Worm (Caenorhabditis elegans) whole organism, midembryonic: Measurements from ENCODE around the gene lsm-4.

Experiments
- T22C8.4 ChIP-seq: fragments of 200-800 bp; sonication (Bioruptor generic); IDR thresholded peaks from 2 replicates; pipeline ENCODE4 v1.3.6; 2022; ENCODE audit warnings: missing genetic modification characterization, missing compliant biosample characterization
- flt-1 ChIP-seq: fragments of 200-800 bp; sonication (Bioruptor generic); IDR thresholded peaks from 2 replicates; pipeline ENCODE4 v1.3.6; 2022; ENCODE audit warnings: missing genetic modification characterization, missing compliant biosample characterization
- med-1 ChIP-seq: sonication (generic microtip); optimal IDR thresholded peaks from 2 replicates; lab custom pipeline; 2017; ENCODE audit warnings: missing genetic modification characterization, mild to moderate bottlenecking, missing compliant biosample characterization, antibody characterized with exemption, missing genetic modification reagents; ENCODE audit not compliant: insufficient read depth
- ref-1 ChIP-seq: fragments of 200-800 bp; sonication (Bioruptor generic); conservative IDR thresholded peaks from 2 replicates; pipeline ENCODE4 v1.3.6; 2022; ENCODE audit warnings: missing genetic modification reagents, missing genetic modification characterization, missing compliant biosample characterization
- tab-1 ChIP-seq: fragments of 200-800 bp; sonication (Bioruptor generic); IDR thresholded peaks from 2 replicates; pipeline ENCODE4 v1.3.6; 2022; ENCODE audit warnings: missing genetic modification characterization, missing compliant biosample characterization
- ztf-23 ChIP-seq: fragments of 200-800 bp; sonication (Bioruptor generic); IDR thresholded peaks from 2 replicates; pipeline ENCODE4 v1.3.6; 2022; ENCODE audit warnings: missing genetic modification reagents, missing genetic modification characterization, missing compliant biosample characterization

DNA sequence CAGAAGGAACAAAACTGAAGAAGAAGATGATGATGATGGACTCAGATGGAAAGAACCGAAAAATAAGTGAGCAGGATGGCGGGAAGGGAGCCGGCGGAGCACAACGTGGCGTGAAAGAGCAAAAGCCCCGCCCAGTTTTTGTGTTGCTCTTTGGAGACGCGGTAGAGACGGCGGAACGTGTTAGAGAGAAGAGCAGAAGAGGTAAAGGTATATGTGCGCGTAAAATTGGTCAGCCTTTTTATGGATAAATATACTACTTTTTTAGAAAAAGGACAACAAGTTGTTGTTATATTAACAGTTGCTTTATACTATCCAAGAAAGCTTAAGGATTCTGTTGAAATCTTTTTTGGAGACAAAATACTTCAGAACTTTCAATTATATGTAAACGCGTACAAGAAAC, 35.9 kb downstream of the lsm-4 start, which contains the start of gene E04F6.10:
- TF ChIP-seq flt-1 (GFP tag; lab: Robert Waterston, UW): no peak
- no peak for TF ChIP-seq ref-1
- no peak for TF ChIP-seq ztf-23 (GFP tag; lab: Robert Waterston, UW)
- TF ChIP-seq tab-1 (GFP tag; lab: Robert Waterston, UW): no peak
- no peak for TF ChIP-seq med-1 (GFP tag; lab: Kevin White, UChicago)
- no peak for TF ChIP-seq T22C8.4 (GFP tag; lab: Robert Waterston, UW)
